Worm (Caenorhabditis elegans) whole organism, mixed stage, embryonic: Measurements from ENCODE around the gene rpc-1.

Source experiments
- M03D4.4 ChIP-seq: sonication (generic microtip); optimal IDR thresholded peaks from 2 replicates; lab custom pipeline; 2017; ENCODE audit warnings: mild to moderate bottlenecking, missing genetic modification characterization, missing compliant biosample characterization
- blmp-1 ChIP-seq: fragments of 150-350 bp; optimal IDR thresholded peaks from 2 replicates; lab custom pipeline; 2014; ENCODE audit warnings: missing biosample characterization, missing genetic modification characterization
- ceh-39 ChIP-seq: fragments of 150-350 bp; optimal IDR thresholded peaks from 2 replicates; lab custom pipeline; 2014; ENCODE audit warnings: missing biosample characterization, missing genetic modification characterization
- ceh-43 ChIP-seq: fragments of 200-800 bp; sonication (Bioruptor generic); optimal IDR thresholded peaks from 2 replicates; lab custom pipeline; 2018; ENCODE audit warnings: mild to moderate bottlenecking, missing genetic modification characterization, moderate library complexity, missing compliant biosample characterization
- ceh-83 ChIP-seq: fragments of 200-800 bp; sonication (Bioruptor generic); optimal IDR thresholded peaks from 2 replicates; lab custom pipeline; 2018; ENCODE audit warnings: mild to moderate bottlenecking, missing genetic modification characterization, missing compliant biosample characterization
- ces-1 ChIP-seq: fragments of 150-350 bp; optimal IDR thresholded peaks from 2 replicates; lab custom pipeline; 2014; ENCODE audit warnings: missing biosample characterization, missing genetic modification reagents, missing genetic modification characterization
- cnd-1 ChIP-seq: fragments of 200-800 bp; sonication (Bioruptor generic); optimal IDR thresholded peaks from 2 replicates; lab custom pipeline; 2018; ENCODE audit warnings: mild to moderate bottlenecking, missing genetic modification characterization, missing compliant biosample characterization
- drap-1 ChIP-seq: fragments of 200-800 bp; sonication (Bioruptor generic); optimal IDR thresholded peaks from 3 replicates; lab custom pipeline; 2018; ENCODE audit warnings: mild to moderate bottlenecking, missing genetic modification characterization, missing compliant biosample characterization
- elt-3 ChIP-seq: fragments of 150-350 bp; optimal IDR thresholded peaks from 2 replicates; lab custom pipeline; 2014; ENCODE audit warnings: missing biosample characterization, missing genetic modification characterization
- flh-1 ChIP-seq: fragments of 200-800 bp; sonication (Bioruptor generic); optimal IDR thresholded peaks from 2 replicates; lab custom pipeline; 2018; ENCODE audit warnings: mild to moderate bottlenecking, missing genetic modification characterization, moderate library complexity, missing compliant biosample characterization
- ham-2 ChIP-seq: fragments of 200-800 bp; sonication (Bioruptor generic); optimal IDR thresholded peaks from 2 replicates; lab custom pipeline; 2018; ENCODE audit warnings: mild to moderate bottlenecking, missing genetic modification characterization, missing compliant biosample characterization
- hlh-1 ChIP-seq: fragments of 150-350 bp; optimal IDR thresholded peaks from 2 replicates; lab custom pipeline; 2014; ENCODE audit warnings: missing biosample characterization, missing genetic modification reagents, missing genetic modification characterization
- lin-13 ChIP-seq: fragments of 150-350 bp; optimal IDR thresholded peaks from 2 replicates; lab custom pipeline; 2014; ENCODE audit warnings: missing biosample characterization, missing genetic modification characterization
- lsy-2 ChIP-seq: fragments of 150-350 bp; optimal IDR thresholded peaks from 2 replicates; lab custom pipeline; 2014; ENCODE audit warnings: missing biosample characterization, missing genetic modification characterization
- mab-5 ChIP-seq: fragments of 150-350 bp; optimal IDR thresholded peaks from 2 replicates; lab custom pipeline; 2014; ENCODE audit warnings: missing biosample characterization, missing genetic modification characterization
- mep-1 ChIP-seq: fragments of 150-350 bp; optimal IDR thresholded peaks from 2 replicates; lab custom pipeline; 2017; ENCODE audit warnings: missing biosample characterization, missing genetic modification reagents, missing genetic modification characterization, inconsistent platforms
- mls-2 ChIP-seq: sonication (generic microtip); optimal IDR thresholded peaks from 2 replicates; lab custom pipeline; 2016; ENCODE audit warnings: mild to moderate bottlenecking, missing genetic modification characterization, moderate library complexity, missing compliant biosample characterization
- nhr-12 ChIP-seq: fragments of 150-350 bp; optimal IDR thresholded peaks from 2 replicates; lab custom pipeline; 2014; ENCODE audit warnings: missing biosample characterization, missing genetic modification characterization
- nhr-2 ChIP-seq: fragments of 150-350 bp; optimal IDR thresholded peaks from 2 replicates; lab custom pipeline; 2014; ENCODE audit warnings: missing biosample characterization, missing genetic modification characterization
- nhr-28 ChIP-seq: fragments of 150-350 bp; optimal IDR thresholded peaks from 2 replicates; lab custom pipeline; 2014; ENCODE audit warnings: missing biosample characterization, missing genetic modification characterization
- pha-4 ChIP-seq: fragments of 150-350 bp; optimal IDR thresholded peaks from 2 replicates; lab custom pipeline; 2018; ENCODE audit warnings: missing biosample characterization, missing genetic modification reagents, missing genetic modification characterization
- snpc-4 ChIP-seq: fragments of 150-350 bp; optimal IDR thresholded peaks from 2 replicates; lab custom pipeline; 2014; ENCODE audit warnings: missing biosample characterization, missing genetic modification characterization
- tbx-8 ChIP-seq: fragments of 200-800 bp; sonication (Bioruptor generic); optimal IDR thresholded peaks from 2 replicates; lab custom pipeline; 2018; ENCODE audit warnings: mild to moderate bottlenecking, missing genetic modification characterization, moderate library complexity, missing compliant biosample characterization
- unc-120 ChIP-seq: sonication (generic microtip); optimal IDR thresholded peaks from 2 replicates; lab custom pipeline; 2017; ENCODE audit warnings: missing genetic modification characterization, missing compliant biosample characterization; ENCODE audit not compliant: poor library complexity, severe bottlenecking
- unc-39 ChIP-seq: fragments of 150-350 bp; optimal IDR thresholded peaks from 2 replicates; lab custom pipeline; 2014; ENCODE audit warnings: missing biosample characterization, missing genetic modification characterization
- zip-8 ChIP-seq: fragments of 150-350 bp; optimal IDR thresholded peaks from 2 replicates; lab custom pipeline; 2014; ENCODE audit warnings: missing biosample characterization, missing genetic modification characterization
- ztf-11 ChIP-seq: fragments of 150-350 bp; optimal IDR thresholded peaks from 2 replicates; lab custom pipeline; 2014; ENCODE audit warnings: missing biosample characterization, missing genetic modification characterization

rpc-1 gene

ce11 chrIV:7195734-7196133, 30.2 kb upstream of the rpc-1 start, which contains the start of gene best-16:
TSS of gene best-16 (minus strand) at chrIV:7195834.
- TF ChIP-seq blmp-1 (tag; lab: Kevin White, UChicago) (no peak), ceh-83 (GFP tag; lab: Kevin White, UChicago) (no peak), unc-39 (tag; lab: Kevin White, UChicago) (no peak), flh-1 (GFP tag; lab: Kevin White, UChicago) (no peak), nhr-2 (tag; lab: Kevin White, UChicago) (no peak), ham-2 (no peak), M03D4.4 (tag; lab: Kevin White, UChicago) (no peak), zip-8 (tag; lab: Kevin White, UChicago) (no peak), hlh-1 (tag; lab: Kevin White, UChicago) (no peak), ceh-43 (no peak), elt-3 (tag; lab: Kevin White, UChicago) (no peak), lin-13 (tag; lab: Kevin White, UChicago) (no peak), pha-4 (tag; lab: Kevin White, UChicago) (no peak), ceh-39 (tag; lab: Kevin White, UChicago) (no peak), mab-5 (tag; lab: Kevin White, UChicago) (no peak), nhr-12 (tag; lab: Kevin White, UChicago) (no peak), snpc-4 (tag; lab: Kevin White, UChicago) (no peak)
- TF ChIP-seq, all 35 proteins: peak for 0

DNA sequence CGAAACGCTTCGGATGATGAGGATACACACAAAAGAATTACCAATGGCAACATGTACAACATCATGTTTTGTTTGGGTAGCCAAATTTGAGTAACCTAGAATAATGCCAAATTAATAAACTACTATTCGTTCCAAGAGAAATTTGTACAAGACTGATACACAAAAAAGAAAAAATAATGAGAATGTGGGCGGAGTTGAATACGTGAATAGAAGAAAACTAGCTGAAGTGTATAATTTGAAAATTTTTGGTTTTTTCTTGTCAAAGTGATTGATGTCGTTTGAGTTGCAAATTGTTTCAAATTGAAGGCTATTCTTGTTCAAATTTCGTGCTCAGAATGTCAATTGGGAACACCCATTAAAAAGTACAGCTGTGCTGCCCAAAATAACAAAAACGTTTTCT, 26.2 kb upstream of the rpc-1 start, which contains the start of gene R13A1.5:
R13A1.5 (minus strand) TSS at position 101 of the 400 bp plus-strand sequence.
- TF ChIP-seq blmp-1 (tag; lab: Kevin White, UChicago) (no peak), lsy-2 (no peak), ces-1 (GFP tag; lab: Kevin White, UChicago) (no peak)

- TF ChIP-seq blmp-1 (tag; lab: Kevin White, UChicago) (no peak), drap-1 (GFP tag; lab: Kevin White, UChicago) (no peak), cnd-1 (tag; lab: Kevin White, UChicago) (no peak), unc-120 (tag; lab: Kevin White, UChicago) (no peak), ztf-11 (tag; lab: Kevin White, UChicago) (no peak), ces-1 (GFP tag; lab: Kevin White, UChicago) (no peak), hlh-1 (tag; lab: Kevin White, UChicago) (no peak), mls-2 (tag; lab: Kevin White, UChicago) (no peak), tbx-8 (GFP tag; lab: Kevin White, UChicago) (no peak), zip-8 (tag; lab: Kevin White, UChicago) (no peak), mep-1 (tag; lab: Kevin White, UChicago) (no peak)
Observed at ce11 chrIV:7190409-7190808, 24.9 kb upstream of the rpc-1 start.

DNA sequence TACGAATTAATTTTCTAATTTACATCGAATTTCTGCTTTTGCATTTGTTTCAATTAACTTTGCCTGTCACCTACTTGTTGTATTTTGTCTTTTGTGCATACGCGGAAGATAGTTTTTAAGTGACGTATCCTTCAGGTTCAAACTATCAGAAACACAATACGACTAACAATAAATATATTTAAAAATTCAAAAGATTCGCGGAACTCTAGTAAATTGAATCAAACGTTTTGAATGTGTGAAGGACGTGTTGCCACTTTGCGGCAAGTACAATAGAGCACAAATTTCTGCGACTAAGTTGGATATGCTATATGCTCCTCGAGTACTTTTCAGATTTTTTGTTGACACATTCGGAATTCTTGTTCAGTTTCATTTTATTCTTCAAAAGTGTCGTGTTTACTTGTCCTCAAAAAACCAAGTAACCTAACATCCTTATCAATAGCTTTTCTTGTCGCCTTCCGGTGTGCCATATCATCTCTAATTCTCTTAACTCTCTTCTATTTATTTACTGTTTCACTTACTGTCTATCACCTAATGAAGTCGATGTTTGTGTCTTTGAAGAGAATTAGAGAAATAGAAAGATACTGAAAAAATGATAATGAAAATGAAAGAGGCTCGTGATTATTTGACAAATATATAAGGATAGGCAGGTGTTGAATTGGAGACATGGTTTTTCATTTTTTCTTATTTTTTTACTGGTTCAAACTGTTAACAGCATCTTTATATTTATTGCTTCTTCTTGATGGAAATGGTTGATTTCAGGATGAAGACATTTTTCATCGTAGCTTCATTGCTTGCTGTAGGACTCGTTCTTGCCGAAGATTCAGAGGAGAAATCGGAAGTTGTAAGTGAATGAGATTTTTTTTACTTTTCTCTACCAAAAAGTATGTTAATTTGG, 23.2 kb upstream of the rpc-1 start, which contains the start of gene srlf-7:
srlf-7 (plus strand) TSS at position 760 of the 895 bp plus-strand sequence.
- TF ChIP-seq nhr-28 (no peak), ceh-83 (GFP tag; lab: Kevin White, UChicago) (no peak), ces-1 (GFP tag; lab: Kevin White, UChicago) (peak; percentile 69)

- TF ChIP-seq mls-2 (tag; lab: Kevin White, UChicago) (no peak), hlh-1 (tag; lab: Kevin White, UChicago) (no peak)
Observed at ce11 chrIV:7188030-7188429, 22.5 kb upstream of the rpc-1 start, which contains the start of gene C42D4.13. TSS of gene C42D4.13 (minus strand) at chrIV:7188130.

DNA sequence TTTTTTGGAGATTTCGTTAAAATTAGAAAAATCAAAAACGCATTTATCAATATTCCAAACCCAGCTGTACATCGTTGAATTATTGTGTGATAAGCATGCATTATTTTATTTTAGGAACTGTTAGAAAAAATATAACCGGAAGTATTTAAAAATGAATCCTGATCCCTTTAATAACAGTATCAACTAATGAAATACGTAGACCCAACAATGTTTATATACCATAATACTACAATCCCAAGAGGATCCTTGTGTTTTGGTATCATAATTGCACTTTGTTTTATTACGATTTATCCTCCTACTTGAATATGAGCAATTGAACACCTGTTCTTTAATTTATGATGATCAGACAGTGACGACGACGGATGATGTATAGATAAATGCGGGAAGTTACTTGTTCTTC, 21.2 kb upstream of the rpc-1 start, which contains the start of gene str-249:
str-249 (minus strand) TSS at position 101 of the 400 bp plus-strand sequence.
- TF ChIP-seq drap-1 (GFP tag; lab: Kevin White, UChicago): no peak
- TF ChIP-seq lsy-2: no peak
- TF ChIP-seq flh-1 (GFP tag; lab: Kevin White, UChicago): no peak
- TF ChIP-seq elt-3 (tag; lab: Kevin White, UChicago): no peak
